Worm (Caenorhabditis elegans) whole organism, young adult: Measurements from ENCODE around the gene sra-6.

Source experiments
- B0019.2 ChIP-seq: fragments of 200-800 bp; sonication (Bioruptor generic); conservative IDR thresholded peaks from 2 replicates; pipeline ENCODE4 v1.3.6; 2022; ENCODE audit warnings: missing genetic modification reagents, missing genetic modification characterization, missing compliant biosample characterization
- B0261.1 ChIP-seq: sonication (generic microtip); optimal IDR thresholded peaks from 2 replicates; lab custom pipeline; 2016; ENCODE audit warnings: mild to moderate bottlenecking, missing genetic modification characterization, moderate library complexity, missing compliant biosample characterization
- B0336.3 ChIP-seq: fragments of 200-800 bp; sonication (Bioruptor generic); IDR thresholded peaks from 2 replicates; pipeline ENCODE4 v1.3.6; 2022; ENCODE audit warnings: missing genetic modification characterization, missing compliant biosample characterization
- C17E4.6 ChIP-seq: fragments of 200-800 bp; sonication (Bioruptor generic); IDR thresholded peaks from 2 replicates; pipeline ENCODE4 v1.3.6; 2022; ENCODE audit warnings: missing genetic modification reagents, missing genetic modification characterization, missing compliant biosample characterization
- F33H1.4 ChIP-seq: fragments of 200-800 bp; sonication (Bioruptor generic); IDR thresholded peaks from 2 replicates; pipeline ENCODE4 v1.3.6; 2022; ENCODE audit warnings: missing genetic modification reagents, missing genetic modification characterization, missing compliant biosample characterization
- F39B2.1 ChIP-seq: fragments of 200-800 bp; sonication (Bioruptor generic); IDR thresholded peaks from 2 replicates; pipeline ENCODE4 v1.3.6; 2022; ENCODE audit warnings: missing genetic modification reagents, missing genetic modification characterization, missing compliant biosample characterization
- F49E8.2 ChIP-seq: sonication (generic microtip); optimal IDR thresholded peaks from 3 replicates; lab custom pipeline; 2017; ENCODE audit warnings: missing genetic modification characterization, mild to moderate bottlenecking, missing compliant biosample characterization, antibody characterized with exemption, moderate library complexity; ENCODE audit not compliant: insufficient read depth
- K11D2.4 ChIP-seq: fragments of 200-800 bp; sonication (Bioruptor generic); IDR thresholded peaks from 2 replicates; pipeline ENCODE4 v1.3.6; 2022; ENCODE audit warnings: missing genetic modification reagents, missing genetic modification characterization, missing compliant biosample characterization
- T07F8.4 ChIP-seq: sonication (generic microtip); optimal IDR thresholded peaks from 2 replicates; lab custom pipeline; 2016; ENCODE audit warnings: mild to moderate bottlenecking, missing genetic modification characterization, moderate library complexity, missing compliant biosample characterization
- attf-3 ChIP-seq: fragments of 200-800 bp; sonication (Bioruptor generic); conservative IDR thresholded peaks from 2 replicates; pipeline ENCODE4 v1.3.6; 2022; ENCODE audit warnings: missing genetic modification reagents, missing genetic modification characterization, missing compliant biosample characterization
- attf-5 ChIP-seq: fragments of 200-800 bp; sonication (Bioruptor generic); optimal IDR thresholded peaks from 2 replicates; lab custom pipeline; 2018; ENCODE audit warnings: mild to moderate bottlenecking, missing genetic modification characterization, missing compliant biosample characterization
- bed-1 ChIP-seq: fragments of 200-800 bp; sonication (Bioruptor generic); IDR thresholded peaks from 2 replicates; pipeline ENCODE4 v1.3.6; 2022; ENCODE audit warnings: missing genetic modification reagents, missing genetic modification characterization, missing compliant biosample characterization
- ceh-58 ChIP-seq: fragments of 200-800 bp; sonication (Bioruptor generic); IDR thresholded peaks from 2 replicates; pipeline ENCODE4 v1.3.6; 2022; ENCODE audit warnings: missing genetic modification characterization, missing compliant biosample characterization
- ceh-79 ChIP-seq: sonication (generic microtip); optimal IDR thresholded peaks from 2 replicates; lab custom pipeline; 2017; ENCODE audit warnings: mild to moderate bottlenecking, missing genetic modification characterization, missing compliant biosample characterization
- ceh-91 ChIP-seq: fragments of 200-800 bp; sonication (Bioruptor generic); IDR thresholded peaks from 2 replicates; pipeline ENCODE4 v1.3.6; 2022; ENCODE audit warnings: missing genetic modification reagents, missing genetic modification characterization, missing compliant biosample characterization
- die-1 ChIP-seq: sonication (generic microtip); optimal IDR thresholded peaks from 2 replicates; lab custom pipeline; 2016; ENCODE audit warnings: missing genotype, mild to moderate bottlenecking, missing genetic modification characterization, missing compliant biosample characterization
- dpl-1 ChIP-seq: fragments of 150-350 bp; optimal IDR thresholded peaks from 2 replicates; lab custom pipeline; 2014; ENCODE audit warnings: missing biosample characterization, missing genetic modification reagents, missing genetic modification characterization
- efl-1 ChIP-seq: fragments of 150-350 bp; optimal IDR thresholded peaks from 2 replicates; lab custom pipeline; 2014; ENCODE audit warnings: missing biosample characterization, missing genetic modification reagents, missing genetic modification characterization
- him-1 ChIP-seq: sonication (generic microtip); optimal IDR thresholded peaks from 2 replicates; lab custom pipeline; 2016; ENCODE audit warnings: missing genotype, missing genetic modification reagents, missing genetic modification characterization, missing compliant biosample characterization
- hsf-1 ChIP-seq: fragments of 200-800 bp; sonication (Bioruptor generic); IDR thresholded peaks from 2 replicates; pipeline ENCODE4 v1.3.6; 2022; ENCODE audit warnings: missing genetic modification reagents, missing genetic modification characterization, missing compliant biosample characterization
- lin-26 ChIP-seq: fragments of 200-800 bp; sonication (Bioruptor generic); IDR thresholded peaks from 2 replicates; pipeline ENCODE4 v1.3.6; 2022; ENCODE audit warnings: missing genetic modification reagents, missing genetic modification characterization, missing compliant biosample characterization
- lin-54 ChIP-seq: fragments of 200-800 bp; sonication (Bioruptor generic); optimal IDR thresholded peaks from 2 replicates; lab custom pipeline; 2018; ENCODE audit warnings: mild to moderate bottlenecking, missing genetic modification characterization, missing compliant biosample characterization
- lir-1 ChIP-seq: fragments of 200-800 bp; sonication (Bioruptor generic); conservative IDR thresholded peaks from 2 replicates; pipeline ENCODE4 v1.3.6; 2022; ENCODE audit warnings: missing genetic modification reagents, missing genetic modification characterization, missing compliant biosample characterization
- lsl-1 ChIP-seq: fragments of 200-800 bp; sonication (Bioruptor generic); optimal IDR thresholded peaks from 2 replicates; lab custom pipeline; 2018; ENCODE audit warnings: mild to moderate bottlenecking, missing genetic modification characterization, moderate library complexity, missing compliant biosample characterization
- madf-3 ChIP-seq: fragments of 200-800 bp; sonication (Bioruptor generic); IDR thresholded peaks from 2 replicates; pipeline ENCODE4 v1.3.6; 2022; ENCODE audit warnings: missing genetic modification reagents, missing genetic modification characterization, missing compliant biosample characterization
- madf-6 ChIP-seq: fragments of 200-800 bp; sonication (Bioruptor generic); IDR thresholded peaks from 2 replicates; pipeline ENCODE4 v1.3.6; 2022; ENCODE audit warnings: missing genetic modification reagents, missing genetic modification characterization, missing compliant biosample characterization
- madf-8 ChIP-seq: fragments of 200-800 bp; sonication (Bioruptor generic); conservative IDR thresholded peaks from 2 replicates; pipeline ENCODE4 v1.3.6; 2022; ENCODE audit warnings: missing genetic modification reagents, missing genetic modification characterization, missing compliant biosample characterization
- mcd-1 ChIP-seq: fragments of 200-800 bp; sonication (Bioruptor generic); IDR thresholded peaks from 2 replicates; pipeline ENCODE4 v1.3.6; 2022; ENCODE audit warnings: missing genetic modification reagents, missing genetic modification characterization, missing compliant biosample characterization
- pha-4 ChIP-seq: fragments of 150-350 bp; sonication (generic microtip); optimal IDR thresholded peaks from 2 replicates; lab custom pipeline; 2014; ENCODE audit warnings: missing biosample characterization, missing genetic modification reagents, missing genetic modification characterization
- rcor-1 ChIP-seq: fragments of 200-800 bp; sonication (Bioruptor generic); IDR thresholded peaks from 2 replicates; pipeline ENCODE4 v1.3.6; 2022; ENCODE audit warnings: missing genetic modification reagents, missing genetic modification characterization, missing compliant biosample characterization
- sdz-38 ChIP-seq: sonication (generic microtip); optimal IDR thresholded peaks from 2 replicates; lab custom pipeline; 2016; ENCODE audit warnings: missing genotype, missing genetic modification characterization, missing compliant biosample characterization
- snpc-1.3 ChIP-seq: sonication (generic microtip); optimal IDR thresholded peaks from 2 replicates; lab custom pipeline; 2017; ENCODE audit warnings: missing genetic modification characterization, mild to moderate bottlenecking, missing compliant biosample characterization, antibody characterized with exemption, moderate library complexity, missing genotype, missing genetic modification reagents; ENCODE audit not compliant: insufficient read depth
- snpc-3.4 ChIP-seq: sonication (generic microtip); optimal IDR thresholded peaks from 2 replicates; lab custom pipeline; 2017; ENCODE audit warnings: missing genetic modification characterization, mild to moderate bottlenecking, missing compliant biosample characterization, antibody characterized with exemption, moderate library complexity, missing genotype, missing genetic modification reagents
- somi-1 ChIP-seq: fragments of 200-800 bp; sonication (Bioruptor generic); optimal IDR thresholded peaks from 2 replicates; lab custom pipeline; 2018; ENCODE audit warnings: mild to moderate bottlenecking, missing genetic modification characterization, missing compliant biosample characterization
- sptf-2 ChIP-seq: fragments of 200-800 bp; sonication (Bioruptor generic); optimal IDR thresholded peaks from 2 replicates; lab custom pipeline; 2018; ENCODE audit warnings: mild to moderate bottlenecking, missing genetic modification characterization, missing compliant biosample characterization
- tlf-1 ChIP-seq: fragments of 200-800 bp; sonication (Bioruptor generic); optimal IDR thresholded peaks from 2 replicates; lab custom pipeline; 2018; ENCODE audit warnings: mild to moderate bottlenecking, missing genetic modification characterization, missing compliant biosample characterization
- unc-130 ChIP-seq: sonication (generic microtip); optimal IDR thresholded peaks from 2 replicates; lab custom pipeline; 2016; ENCODE audit warnings: missing genetic modification reagents, missing genetic modification characterization, missing compliant biosample characterization
- xnd-1 ChIP-seq: sonication (generic microtip); optimal IDR thresholded peaks from 2 replicates; lab custom pipeline; 2016; ENCODE audit warnings: missing genotype, missing genetic modification reagents, missing genetic modification characterization, missing compliant biosample characterization
- zim-3 ChIP-seq: sonication (generic microtip); optimal IDR thresholded peaks from 2 replicates; lab custom pipeline; 2017; ENCODE audit warnings: mild to moderate bottlenecking, missing genetic modification characterization, moderate library complexity, missing compliant biosample characterization
- ztf-18 ChIP-seq: sonication (generic microtip); optimal IDR thresholded peaks from 2 replicates; lab custom pipeline; 2016; ENCODE audit warnings: missing genotype, mild to moderate bottlenecking, missing genetic modification characterization, missing compliant biosample characterization
- ztf-25 ChIP-seq: fragments of 200-800 bp; sonication (Bioruptor generic); IDR thresholded peaks from 2 replicates; pipeline ENCODE4 v1.3.6; 2022; ENCODE audit warnings: missing genetic modification reagents, missing genetic modification characterization, missing compliant biosample characterization
- ztf-26 ChIP-seq: sonication (generic microtip); optimal IDR thresholded peaks from 2 replicates; lab custom pipeline; 2017; ENCODE audit warnings: missing genetic modification characterization, missing compliant biosample characterization
- ztf-6 ChIP-seq: fragments of 200-800 bp; sonication (Bioruptor generic); IDR thresholded peaks from 2 replicates; pipeline ENCODE4 v1.3.6; 2022; ENCODE audit warnings: missing genetic modification reagents, missing genetic modification characterization, missing compliant biosample characterization

Gene sra-6

ce11 chrII:9523539-9524224, 26.9 kb downstream of the sra-6 start, which contains the start of gene mex-6:
Gene mex-6, plus strand, starts transcription at chrII:9524174.
- TF ChIP-seq ztf-26 (tag; lab: Kevin White, UChicago) (no peak), B0261.1 (no peak), ztf-6 (no peak), ztf-25 (GFP tag; lab: Robert Waterston, UW) (no peak), hsf-1 (peak; percentile 66; the same call in 1 of the 2 replicates), madf-3 (GFP tag; lab: Robert Waterston, UW) (peak; percentile 42; the same call in 1 of the 2 replicates), die-1 (tag; lab: Kevin White, UChicago) (no peak), lsl-1 (GFP tag; lab: Kevin White, UChicago) (peak; percentile 98), ztf-18 (tag; lab: Kevin White, UChicago) (no peak), efl-1 (peak; percentile 95), sdz-38 (tag; lab: Kevin White, UChicago) (no peak), xnd-1 (tag; lab: Kevin White, UChicago) (peak; percentile 92), somi-1 (GFP tag; lab: Kevin White, UChicago) (no peak), T07F8.4 (tag; lab: Kevin White, UChicago) (no peak), unc-130 (peak; percentile 52), F49E8.2 (peak; percentile 30), attf-5 (GFP tag; lab: Kevin White, UChicago) (no peak), lir-1 (GFP tag; lab: Robert Waterston, UW) (no peak), rcor-1 (GFP tag; lab: Robert Waterston, UW) (peak; percentile 52; the same call in 1 of the 2 replicates), pha-4 (no peak), zim-3 (tag; lab: Kevin White, UChicago) (no peak), dpl-1 (GFP tag; lab: Kevin White, UChicago) (peak; percentile 70), ceh-91 (GFP tag; lab: Robert Waterston, UW) (peak; percentile 85), C17E4.6 (GFP tag; lab: Robert Waterston, UW) (no peak), B0019.2 (0 out of 2 replicates have a peak, but pooled peaks have one; percentile 57), bed-1 (GFP tag; lab: Robert Waterston, UW) (no peak), madf-6 (GFP tag; lab: Robert Waterston, UW) (peak; percentile 97), F33H1.4 (GFP tag; lab: Robert Waterston, UW) (peak; percentile 94), sptf-2 (no peak), ceh-58 (GFP tag; lab: Robert Waterston, UW) (no peak), him-1 (peak; percentile 53), attf-3 (GFP tag; lab: Robert Waterston, UW) (peak; percentile 45; the same call in 1 of the 2 replicates), B0336.3 (GFP tag; lab: Robert Waterston, UW) (no peak), lin-54 (no peak), snpc-3.4 (peak; percentile 58), mcd-1 (GFP tag; lab: Robert Waterston, UW) (no peak), ceh-79 (tag; lab: Kevin White, UChicago) (no peak), snpc-1.3 (tag; lab: Kevin White, UChicago) (peak; percentile 49), K11D2.4 (GFP tag; lab: Robert Waterston, UW) (no peak), F39B2.1 (GFP tag; lab: Robert Waterston, UW) (no peak), tlf-1 (GFP tag; lab: Kevin White, UChicago) (peak; percentile 32), lin-26 (no peak), madf-8 (GFP tag; lab: Robert Waterston, UW) (peak; percentile 92)
